Worm (Caenorhabditis elegans): ENCODE measurements around the gene glrx-5.

ce11 chrIII:12325284-12325683 is 48.4 kb downstream of the glrx-5 start:
- TF ChIP-seq bed-3 (GFP tag; optimal IDR thresholded peaks at IDR 0.05) (no peak), sptf-1 (tag; optimal IDR thresholded peaks at IDR 0.05) (no peak), nhr-237 (tag; optimal IDR thresholded peaks at IDR 0.05) (no peak), lin-13 (tag; optimal IDR thresholded peaks at IDR 0.05) (no peak), unc-62 (GFP tag; optimal IDR thresholded peaks at IDR 0.05) (no peak), blmp-1 (tag; optimal IDR thresholded peaks at IDR 0.05) (no peak), pha-4 (tag; optimal IDR thresholded peaks at IDR 0.05) (no peak), hlh-1 (tag; optimal IDR thresholded peaks at IDR 0.05) (no peak), ces-1 (GFP tag; optimal IDR thresholded peaks at IDR 0.05) (no peak)
